Worm (Caenorhabditis elegans): Measurements from ENCODE around the gene acr-17.

DNA sequence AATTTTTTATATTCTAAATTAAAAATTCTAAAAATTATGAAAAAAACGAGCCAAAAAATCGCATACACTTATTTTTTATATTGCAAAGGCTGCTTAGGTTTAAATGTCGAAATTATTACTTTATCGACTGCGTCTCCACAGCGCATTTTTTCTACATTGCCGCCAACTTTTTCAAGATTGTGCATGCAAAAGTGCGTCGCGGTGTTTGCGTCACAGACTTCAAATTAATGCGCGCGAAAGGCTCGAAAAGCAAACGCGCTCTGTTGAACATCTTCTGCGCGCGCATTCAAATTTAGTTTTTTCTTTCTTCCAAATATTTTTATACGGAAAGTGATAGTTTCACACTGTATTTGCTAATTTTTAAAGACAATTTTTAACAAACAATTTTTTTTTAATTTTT, 7.9 kb upstream of the acr-17 start:
- TF ChIP-seq unc-55 (GFP tag; optimal IDR thresholded peaks at IDR 0.05), result peak; percentile 85
- TF ChIP-seq lin-13 (GFP tag; optimal IDR thresholded peaks at IDR 0.05), result peak; percentile 88
- peak; percentile 30 for TF ChIP-seq ceh-82 (tag; optimal IDR thresholded peaks at IDR 0.05)
- TF ChIP-seq lin-39 (tag; optimal IDR thresholded peaks at IDR 0.05), result no peak
- TF ChIP-seq dmd-4 (tag; optimal IDR thresholded peaks at IDR 0.05), result no peak
- TF ChIP-seq aly-2 (tag; optimal IDR thresholded peaks at IDR 0.05), result no peak
- TF ChIP-seq R02D3.7 (tag; optimal IDR thresholded peaks at IDR 0.05), result no peak
